Fruit fly (Drosophila melanogaster) whole organism: ENCODE results near the gene gish.

Experiments
- CG8478 ChIP-seq: fragments of >200 bp; optimal IDR thresholded peaks from 2 replicates; lab custom pipeline; 2018; ENCODE audit warnings: inconsistent platforms
- Dll ChIP-seq: fragments of >200 bp; optimal IDR thresholded peaks from 2 replicates; lab custom pipeline; 2017
- EcR ChIP-seq, 2 experiments: fragments of >200 bp; optimal IDR thresholded peaks; 2 replicates each; lab custom pipeline; 2017; ENCODE audit warnings: missing biosample characterization in 2 of 2, missing genetic modification characterization in 2 of 2, missing genetic modification reagents in 2 of 2
- pan ChIP-seq: fragments of >200 bp; optimal IDR thresholded peaks from 2 replicates; lab custom pipeline; 2017
- psq ChIP-seq: fragments of >200 bp; optimal IDR thresholded peaks from 2 replicates; lab custom pipeline; 2017
- usp ChIP-seq: fragments of >200 bp; optimal IDR thresholded peaks from 2 replicates; lab custom pipeline; 2017; ENCODE audit warnings: missing biosample characterization, missing genetic modification characterization, mixed read lengths

gish gene

DNA sequence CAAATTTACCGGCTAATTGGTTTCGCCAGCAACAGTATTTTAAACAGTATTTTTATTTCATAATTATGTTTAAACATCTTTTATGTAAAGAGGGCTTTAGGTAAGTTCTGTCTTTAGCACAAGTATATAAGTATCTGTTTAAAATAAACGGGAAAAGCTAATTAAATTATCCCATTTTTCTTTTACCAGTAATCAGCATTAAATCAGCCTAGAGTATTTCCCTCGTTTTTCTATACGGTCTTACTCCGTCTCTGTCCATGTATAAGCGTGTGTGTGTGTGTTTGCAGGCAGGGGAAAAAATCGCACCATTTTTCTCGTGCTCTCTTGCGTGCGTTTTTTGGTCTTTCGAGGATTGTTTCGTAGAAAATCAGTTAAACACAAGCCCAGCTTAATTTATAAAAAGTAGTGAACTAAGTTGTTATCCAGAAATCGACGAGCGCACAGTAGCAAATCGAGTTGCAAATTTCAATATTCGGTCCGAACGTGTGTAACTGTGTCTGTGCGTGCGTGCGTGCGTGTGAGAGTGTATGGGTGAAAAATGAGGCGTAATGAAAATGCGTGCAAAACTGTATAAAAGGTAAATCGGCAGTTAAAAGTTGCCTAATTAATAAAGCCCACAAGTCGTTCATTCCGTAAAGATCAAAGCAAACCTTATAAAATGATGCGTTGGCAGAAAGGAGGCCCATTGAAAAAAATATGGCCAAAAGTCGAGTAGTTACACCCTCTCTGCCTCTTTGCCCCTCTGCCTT lies 676 bp downstream of the gish start:
- TF ChIP-seq pan (lab: Kevin White, UChicago) (no peak), CG8478 (no peak), psq (lab: Kevin White, UChicago) (no peak), EcR (GFP tag; optimal IDR thresholded peaks at IDR 0.05; lab: Kevin White, UChicago) (no peak), usp (GFP tag; lab: Kevin White, UChicago) (no peak), Dll (no peak)

DNA sequence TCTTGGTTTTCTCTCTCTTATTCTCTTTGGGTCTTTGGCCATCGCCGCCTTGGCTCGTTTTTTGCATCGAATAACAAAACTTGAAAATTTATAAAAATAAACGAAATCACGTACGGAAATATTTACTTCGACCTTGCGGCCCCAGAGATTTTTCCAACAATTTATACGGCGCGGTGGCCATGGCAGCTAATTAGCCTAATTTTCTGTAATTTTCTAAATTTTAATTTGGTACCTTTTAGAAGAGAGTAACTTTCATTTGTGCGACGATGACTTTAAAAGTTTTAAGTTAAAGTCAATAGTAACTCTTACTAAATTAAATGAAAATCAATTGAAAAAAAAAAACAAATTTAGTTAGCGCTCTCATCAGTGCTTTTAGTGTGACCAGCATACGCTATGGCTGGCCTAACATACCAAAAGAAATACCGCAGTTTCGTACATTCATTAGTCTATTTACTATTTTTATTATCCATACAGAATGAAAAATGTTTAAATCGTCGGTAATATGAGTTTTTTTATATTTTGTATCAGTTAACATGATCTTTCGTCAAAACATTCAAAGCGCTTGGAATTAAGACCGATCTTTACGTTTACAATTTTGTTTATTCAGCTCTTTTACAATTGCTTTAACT lies 1.4 kb downstream of the gish start:
- no peak for TF ChIP-seq EcR (GFP tag; optimal IDR thresholded peaks at IDR 0.05; lab: Kevin White, UChicago)
- no peak for TF ChIP-seq CG8478
- TF ChIP-seq usp (GFP tag; lab: Kevin White, UChicago): no peak
- no peak for TF ChIP-seq psq (lab: Kevin White, UChicago)
- TF ChIP-seq Dll: no peak

DNA sequence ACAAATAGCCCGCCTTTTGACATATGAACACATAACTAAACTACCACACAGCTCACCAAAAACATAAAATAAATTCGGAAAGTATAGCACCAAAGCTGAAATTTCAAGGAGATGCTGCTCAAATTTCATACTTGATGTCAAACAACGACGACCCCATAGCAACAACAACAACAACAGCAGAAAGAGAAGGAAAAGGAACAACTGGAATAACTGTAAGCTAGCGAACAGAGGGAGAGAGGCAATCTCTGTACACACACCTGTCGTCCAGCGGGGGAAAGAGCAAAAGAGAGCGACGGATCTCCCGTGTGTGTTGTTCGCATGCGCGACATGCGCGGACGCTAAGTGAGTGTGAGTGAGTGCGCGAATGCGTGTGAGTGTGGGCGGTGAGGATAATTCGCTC lies 2.3 kb downstream of the gish start:
- no peak for TF ChIP-seq usp (GFP tag; lab: Kevin White, UChicago)
- no peak for TF ChIP-seq EcR (GFP tag; optimal IDR thresholded peaks at IDR 0.05; lab: Kevin White, UChicago)
- no peak for TF ChIP-seq psq (lab: Kevin White, UChicago)
- TF ChIP-seq pan (lab: Kevin White, UChicago): no peak
- TF ChIP-seq CG8478: no peak
- no peak for TF ChIP-seq Dll

DNA sequence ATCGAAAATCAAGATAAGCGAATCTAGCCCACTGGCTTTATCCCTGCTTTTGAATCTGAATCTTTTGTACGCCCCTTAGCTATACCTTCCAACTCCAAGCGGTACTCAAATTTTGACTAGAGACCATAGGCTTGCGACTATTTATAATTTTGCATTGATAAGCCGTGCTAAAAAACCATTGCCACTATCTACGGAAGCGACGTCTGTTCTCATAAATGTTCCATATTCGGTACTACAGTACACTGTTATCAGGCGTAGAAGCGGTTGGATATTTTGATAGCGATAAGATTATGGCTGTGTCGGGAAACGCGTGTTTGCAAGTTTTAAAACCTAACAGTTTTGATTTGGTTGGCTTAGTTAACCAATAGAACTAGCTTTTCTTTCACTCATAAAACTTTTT lies 3.1 kb downstream of the gish start:
- TF ChIP-seq CG8478 (no peak), psq (lab: Kevin White, UChicago) (no peak), Dll (no peak), EcR (GFP tag; optimal IDR thresholded peaks at IDR 0.05; lab: Kevin White, UChicago) (no peak), usp (GFP tag; lab: Kevin White, UChicago) (no peak), pan (lab: Kevin White, UChicago) (no peak)

DNA sequence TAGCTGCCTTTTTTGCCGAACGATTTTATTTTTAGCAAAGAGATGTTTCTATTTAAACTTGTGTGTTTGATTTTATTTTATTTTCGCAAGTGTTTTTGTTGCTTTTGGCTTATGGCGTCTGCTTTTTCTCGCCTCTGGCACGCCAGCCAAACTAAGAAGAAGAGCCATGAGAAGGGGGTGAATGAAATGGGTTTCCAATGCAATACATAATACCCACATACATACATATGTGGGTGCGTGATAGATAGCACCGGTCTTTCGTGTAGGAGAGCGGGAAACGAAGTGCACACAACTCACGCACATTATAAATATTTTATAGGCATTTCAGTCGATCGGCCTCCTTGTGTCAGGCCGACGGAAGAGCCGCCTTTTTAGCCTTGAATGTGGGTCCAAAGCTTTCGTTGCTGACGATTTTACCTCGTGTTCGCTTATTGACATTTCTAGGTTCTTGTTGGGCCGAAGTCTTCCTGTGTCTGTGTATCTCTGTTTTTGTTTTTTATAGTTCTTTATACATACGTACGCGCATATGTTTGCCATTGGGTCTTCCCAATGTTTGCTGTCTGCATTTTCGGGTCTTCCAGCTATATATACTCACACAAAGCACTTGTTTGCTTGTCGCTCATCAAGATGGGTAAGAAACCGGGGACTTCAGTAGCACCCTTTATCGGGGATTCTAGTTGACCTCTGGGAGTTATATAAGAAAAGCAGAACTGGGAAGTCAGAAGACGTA lies 3.8 kb downstream of the gish start:
- no peak for TF ChIP-seq usp (GFP tag; lab: Kevin White, UChicago)
- TF ChIP-seq pan (lab: Kevin White, UChicago): no peak
- TF ChIP-seq CG8478: no peak
- no peak for TF ChIP-seq EcR (GFP tag; optimal IDR thresholded peaks at IDR 0.05; lab: Kevin White, UChicago)

DNA sequence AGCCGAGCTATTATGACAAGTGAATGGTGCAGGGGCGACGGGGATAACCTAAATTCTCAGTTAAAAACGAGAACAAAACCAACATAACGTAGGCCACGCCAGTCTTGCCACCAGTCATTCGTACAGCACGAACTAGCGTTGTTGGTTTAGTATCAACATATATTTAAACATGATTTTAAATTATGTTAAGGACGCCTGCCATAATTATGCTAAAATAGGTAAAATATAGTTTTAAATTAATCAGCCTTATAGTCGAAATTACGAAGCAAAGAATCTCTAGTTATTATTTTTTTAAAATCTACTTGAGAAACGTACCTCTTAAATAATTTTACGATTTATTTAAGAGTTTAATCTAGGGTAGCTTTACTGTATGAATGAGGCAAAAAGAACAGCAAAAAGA lies 4.7 kb downstream of the gish start:
- TF ChIP-seq EcR (GFP tag; optimal IDR thresholded peaks at IDR 0.05; lab: Kevin White, UChicago) (no peak), psq (lab: Kevin White, UChicago) (no peak), usp (GFP tag; lab: Kevin White, UChicago) (no peak), Dll (no peak), CG8478 (no peak), pan (lab: Kevin White, UChicago) (no peak)

DNA sequence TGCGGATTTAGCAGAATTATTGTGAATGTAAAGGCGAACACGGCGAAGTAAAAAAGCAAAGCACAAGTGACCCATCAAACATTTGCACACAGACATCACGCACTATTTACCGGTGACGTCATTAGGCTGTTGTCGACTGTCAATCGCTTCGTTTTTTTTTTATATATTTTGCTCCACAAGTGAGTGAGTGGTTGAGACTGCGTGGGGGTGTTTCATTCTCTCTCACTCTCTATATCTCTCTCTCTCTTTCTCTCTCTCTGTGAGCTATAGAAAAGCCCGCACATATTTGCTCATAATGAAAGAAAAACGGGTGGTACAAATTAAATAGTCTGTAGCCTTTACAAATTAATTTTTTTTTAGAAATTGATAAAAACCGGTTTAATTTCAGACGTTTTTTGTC lies 5.3 kb downstream of the gish start:
- no peak for TF ChIP-seq psq (lab: Kevin White, UChicago)
- no peak for TF ChIP-seq pan (lab: Kevin White, UChicago)

DNA sequence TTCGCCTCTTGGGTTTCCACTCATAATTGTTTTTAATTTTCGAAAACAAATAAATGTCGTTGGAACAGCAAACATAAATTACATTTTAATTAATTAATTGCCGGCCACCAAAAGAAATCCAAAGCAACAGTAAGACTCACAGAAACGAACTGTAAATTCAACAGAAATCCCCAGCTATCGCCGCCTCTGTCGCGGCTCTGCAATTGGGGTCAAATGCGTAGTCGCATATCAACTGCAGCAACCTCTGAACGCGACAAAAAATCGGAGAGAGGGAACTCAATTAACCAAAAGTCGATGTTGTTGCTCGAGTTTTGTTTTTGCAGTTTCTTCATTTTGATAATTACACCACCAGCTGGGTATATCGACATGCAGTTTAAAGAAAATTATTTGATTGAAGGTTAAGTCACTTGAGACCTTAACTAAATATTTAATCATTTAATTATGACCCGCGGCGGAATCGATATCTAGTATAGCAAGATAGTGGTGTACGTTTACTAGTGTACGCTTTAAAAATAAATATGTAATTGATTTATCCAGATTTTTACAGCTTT lies 7.2 kb downstream of the gish start:
- no peak for TF ChIP-seq CG8478
- TF ChIP-seq EcR (GFP tag; optimal IDR thresholded peaks at IDR 0.05; lab: Kevin White, UChicago): no peak
- TF ChIP-seq usp (GFP tag; lab: Kevin White, UChicago): no peak

DNA sequence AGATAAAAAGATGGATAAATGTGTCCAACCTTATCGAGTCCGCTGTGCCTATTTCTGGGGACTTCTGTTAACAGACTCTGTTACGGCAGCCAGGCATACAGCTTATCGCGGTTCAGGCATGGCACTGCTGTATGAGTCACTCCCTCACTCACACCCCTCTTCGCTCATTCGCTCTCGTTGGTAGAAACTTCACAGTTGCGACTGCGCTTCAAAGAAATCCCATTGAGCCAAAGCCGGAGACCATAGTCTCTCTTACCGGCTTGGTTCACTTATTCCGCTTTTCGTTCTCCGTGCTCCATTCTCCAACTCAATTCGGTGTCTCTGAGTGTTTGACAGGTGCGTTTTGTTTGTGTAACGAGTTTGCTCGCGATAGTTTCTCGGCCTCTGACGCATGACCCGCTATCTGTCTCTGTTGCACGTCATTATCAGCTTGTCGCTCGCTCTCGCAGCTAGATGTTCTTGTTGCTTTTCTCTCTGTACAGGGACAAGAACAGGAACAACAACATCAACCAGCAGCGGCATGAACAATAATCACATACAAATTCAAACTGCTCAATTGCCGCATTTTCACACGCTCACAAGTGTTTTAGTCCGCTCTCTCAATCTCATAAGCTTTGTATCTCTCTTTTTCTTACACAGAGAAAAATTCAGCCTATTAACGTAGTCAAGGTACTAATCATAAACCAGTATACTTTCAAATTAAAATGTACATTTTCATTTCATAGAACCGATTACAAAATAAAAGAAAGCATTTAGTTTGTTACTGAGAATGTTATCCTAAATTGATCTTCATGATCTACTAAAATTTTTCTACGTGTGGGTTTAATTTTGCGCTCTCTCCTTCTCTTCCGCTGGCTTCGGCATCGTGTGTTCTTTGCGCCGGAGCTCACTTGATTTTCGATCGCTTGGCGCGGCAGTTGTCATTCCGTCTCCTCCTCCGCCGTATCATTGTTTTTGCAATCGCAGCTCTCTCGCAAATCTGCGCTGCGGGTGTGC lies 8.0 kb downstream of the gish start:
- TF ChIP-seq usp (GFP tag; lab: Kevin White, UChicago) (no peak), psq (lab: Kevin White, UChicago) (no peak), pan (lab: Kevin White, UChicago) (peak; percentile 56), CG8478 (no peak), Dll (no peak), EcR (GFP tag; optimal IDR thresholded peaks at IDR 0.05; lab: Kevin White, UChicago) (peak in 1 of 2 experiments; percentile 69)

DNA sequence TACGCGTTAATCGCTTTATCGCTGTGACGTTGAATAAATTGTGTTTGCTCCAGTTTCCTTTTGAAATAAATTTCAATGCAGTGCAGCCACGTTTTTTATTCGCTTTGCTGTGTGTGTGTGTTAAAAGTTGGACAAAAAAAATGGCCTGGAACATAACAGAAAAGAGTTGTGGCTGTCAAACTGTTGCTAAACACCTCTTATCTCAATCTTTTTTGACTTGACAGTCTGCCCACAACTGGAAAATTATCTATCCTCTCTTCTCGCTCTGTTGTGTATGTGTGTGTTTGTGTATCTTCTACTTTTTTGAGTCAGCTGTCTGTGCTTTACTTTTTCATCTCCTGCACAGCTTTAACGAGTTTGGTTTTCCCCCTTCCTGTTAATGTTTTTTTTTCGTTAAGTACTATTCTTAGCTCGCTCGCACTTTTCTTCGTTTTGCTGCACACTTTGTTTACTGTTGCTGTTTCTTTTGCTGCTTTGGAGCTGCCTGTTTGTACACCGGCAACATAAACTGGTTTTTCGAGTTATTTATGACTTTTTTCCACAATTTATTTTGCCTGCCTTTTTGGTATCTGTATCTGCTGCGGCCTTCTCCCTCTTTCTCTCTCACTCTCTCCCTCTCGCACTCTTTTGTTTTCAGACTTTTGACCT lies 8.9 kb downstream of the gish start:
- no peak for TF ChIP-seq psq (lab: Kevin White, UChicago)
- no peak for TF ChIP-seq usp (GFP tag; lab: Kevin White, UChicago)
- no peak for TF ChIP-seq CG8478
- no peak for TF ChIP-seq Dll
- TF ChIP-seq EcR (GFP tag; optimal IDR thresholded peaks at IDR 0.05; lab: Kevin White, UChicago): no peak
- TF ChIP-seq pan (lab: Kevin White, UChicago): no peak
